Fruit fly (Drosophila melanogaster) whole organism, embryonic: ENCODE results near the gene CG7914.

Experiments used
- ATbp ChIP-seq: fragments of 200-800 bp; sonication (Bioruptor generic); optimal IDR thresholded peaks from 2 replicates; lab custom pipeline; 2017; ENCODE audit warnings: missing biosample characterization, mild to moderate bottlenecking, missing genetic modification characterization, missing genetic modification reagents
- Antp ChIP-seq: fragments of 200-800 bp; sonication (Bioruptor generic); optimal IDR thresholded peaks from 3 replicates; lab custom pipeline; 2016; ENCODE audit warnings: missing biosample characterization, missing genetic modification characterization
- BEAF-32 ChIP-seq: fragments of 200-800 bp; sonication (Bioruptor generic); optimal IDR thresholded peaks from 3 replicates; lab custom pipeline; 2017; ENCODE audit warnings: missing biosample characterization, missing genetic modification characterization, mild to moderate bottlenecking, moderate library complexity, missing genetic modification reagents
- C15 ChIP-seq: fragments of 200-800 bp; sonication (Bioruptor generic); IDR thresholded peaks from 3 replicates; pipeline ENCODE4 v1.3.6; 2022; ENCODE audit warnings: missing biosample characterization, missing genetic modification characterization
- CG10366 ChIP-seq: fragments of 200-800 bp; sonication (Bioruptor generic); IDR thresholded peaks from 2 replicates; pipeline ENCODE4 v1.3.6; 2022; ENCODE audit warnings: missing biosample characterization, missing genetic modification characterization
- CG10431 ChIP-seq: fragments of 200-800 bp; sonication (Bioruptor generic); optimal IDR thresholded peaks from 3 replicates; lab custom pipeline; 2018; ENCODE audit warnings: missing biosample characterization, mild to moderate bottlenecking, missing genetic modification characterization
- CG11695 ChIP-seq: fragments of 200-800 bp; sonication (Bioruptor generic); IDR thresholded peaks from 3 replicates; pipeline ENCODE4 v1.3.6; 2022; ENCODE audit warnings: missing biosample characterization, missing genetic modification characterization
- CG11723 ChIP-seq: fragments of 200-800 bp; sonication (Bioruptor generic); optimal IDR thresholded peaks from 2 replicates; lab custom pipeline; 2017; ENCODE audit warnings: missing biosample characterization, mild to moderate bottlenecking, missing genetic modification characterization
- CG12236 ChIP-seq: fragments of 200-800 bp; sonication (Bioruptor generic); optimal IDR thresholded peaks from 2 replicates; lab custom pipeline; 2016; ENCODE audit warnings: missing biosample characterization, missing genetic modification characterization
- CG12391 ChIP-seq: fragments of 200-800 bp; sonication (Bioruptor generic); optimal IDR thresholded peaks from 3 replicates; lab custom pipeline; 2018; ENCODE audit warnings: missing biosample characterization, mild to moderate bottlenecking, missing genetic modification characterization, moderate library complexity
- CG13123 ChIP-seq: fragments of 200-800 bp; sonication (Bioruptor generic); optimal IDR thresholded peaks from 2 replicates; lab custom pipeline; 2016; ENCODE audit warnings: missing biosample characterization, missing genetic modification characterization
- CG15073 ChIP-seq: fragments of 200-800 bp; sonication (Bioruptor generic); optimal IDR thresholded peaks from 2 replicates; lab custom pipeline; 2016; ENCODE audit warnings: missing biosample characterization, missing genetic modification characterization
- CG15479 ChIP-seq: fragments of 200-800 bp; sonication (Bioruptor generic); optimal IDR thresholded peaks from 3 replicates; lab custom pipeline; 2019; ENCODE audit warnings: missing biosample characterization, mild to moderate bottlenecking, missing genetic modification characterization, moderate library complexity
- CG1603 ChIP-seq: fragments of 200-800 bp; sonication (Bioruptor generic); optimal IDR thresholded peaks from 2 replicates; lab custom pipeline; 2019; ENCODE audit warnings: missing biosample characterization, mild to moderate bottlenecking, missing genetic modification characterization, moderate library complexity
- CG17385 ChIP-seq: fragments of 200-800 bp; sonication (Bioruptor generic); optimal IDR thresholded peaks from 3 replicates; lab custom pipeline; 2018; ENCODE audit warnings: missing biosample characterization, mild to moderate bottlenecking, missing genetic modification characterization
- CG30403 ChIP-seq: fragments of 200-800 bp; sonication (Bioruptor generic); optimal IDR thresholded peaks from 3 replicates; lab custom pipeline; 2016; ENCODE audit warnings: missing biosample characterization, missing genetic modification characterization
- CG3163 ChIP-seq: fragments of 200-800 bp; sonication (Bioruptor generic); optimal IDR thresholded peaks from 3 replicates; lab custom pipeline; 2016; ENCODE audit warnings: missing biosample characterization, missing genetic modification characterization
- CG3847 ChIP-seq: fragments of 200-800 bp; sonication (Bioruptor generic); IDR thresholded peaks from 2 replicates; pipeline ENCODE4 v1.3.6; 2022; ENCODE audit warnings: missing biosample characterization, missing genetic modification characterization
- CG4424 ChIP-seq: fragments of 200-800 bp; sonication (Bioruptor generic); optimal IDR thresholded peaks from 3 replicates; lab custom pipeline; 2016; ENCODE audit warnings: missing biosample characterization, missing genetic modification characterization
- CG4730 ChIP-seq: fragments of 200-800 bp; sonication (Bioruptor generic); IDR thresholded peaks from 2 replicates; pipeline ENCODE4 v1.3.6; 2022; ENCODE audit warnings: missing biosample characterization, missing genetic modification characterization
- CG5180 ChIP-seq: fragments of 200-800 bp; sonication (Bioruptor generic); optimal IDR thresholded peaks from 3 replicates; lab custom pipeline; 2017; ENCODE audit warnings: missing biosample characterization, missing genetic modification characterization, mild to moderate bottlenecking, moderate library complexity, missing genetic modification reagents
- CG6272 ChIP-seq: fragments of 200-800 bp; sonication (Bioruptor generic); IDR thresholded peaks from 2 replicates; pipeline ENCODE4 v1.3.6; 2022; ENCODE audit warnings: missing biosample characterization, missing genetic modification characterization
- CG6854 ChIP-seq: fragments of 200-800 bp; sonication (Bioruptor generic); optimal IDR thresholded peaks from 3 replicates; lab custom pipeline; 2017; ENCODE audit warnings: missing biosample characterization, mild to moderate bottlenecking, missing genetic modification characterization
- CG7271 ChIP-seq: fragments of 200-800 bp; sonication (Bioruptor generic); optimal IDR thresholded peaks from 2 replicates; lab custom pipeline; 2018; ENCODE audit warnings: missing biosample characterization, mild to moderate bottlenecking, missing genetic modification characterization, moderate library complexity
- CG7556 ChIP-seq: fragments of 200-800 bp; sonication (Bioruptor generic); optimal IDR thresholded peaks from 2 replicates; lab custom pipeline; 2017; ENCODE audit warnings: missing biosample characterization, mild to moderate bottlenecking, missing genetic modification characterization
- CHES-1-like ChIP-seq: fragments of 200-800 bp; sonication (Bioruptor generic); optimal IDR thresholded peaks from 2 replicates; lab custom pipeline; 2016; ENCODE audit warnings: missing biosample characterization, missing genetic modification characterization
- Dfd ChIP-seq, 2 experiments: fragments of >200 bp; optimal IDR thresholded peaks; 2 replicates each; lab custom pipeline; 2017; ENCODE audit warnings: missing biosample characterization in 2 of 2, missing genetic modification characterization in 2 of 2
- Dip3 ChIP-seq: fragments of 200-800 bp; sonication (Bioruptor generic); optimal IDR thresholded peaks from 3 replicates; lab custom pipeline; 2016; ENCODE audit warnings: missing biosample characterization, missing genetic modification characterization
- Doc2 ChIP-seq: fragments of 200-800 bp; sonication (Bioruptor generic); IDR thresholded peaks from 2 replicates; pipeline ENCODE4 v1.3.6; 2022; ENCODE audit warnings: missing biosample characterization, missing genetic modification characterization
- ERR ChIP-seq: fragments of 200-800 bp; sonication (Bioruptor generic); optimal IDR thresholded peaks from 2 replicates; lab custom pipeline; 2016; ENCODE audit warnings: missing biosample characterization, missing genetic modification characterization
- Ets65A ChIP-seq: fragments of 200-800 bp; sonication (Bioruptor generic); peaks from one replicate; lab custom pipeline; 2016; ENCODE audit warnings: missing biosample characterization, missing genetic modification characterization
- HHEX ChIP-seq: fragments of 200-800 bp; sonication (Bioruptor generic); optimal IDR thresholded peaks from 3 replicates; lab custom pipeline; 2017; ENCODE audit warnings: missing biosample characterization, mild to moderate bottlenecking, missing genetic modification characterization, missing genetic modification reagents
- Hr51 ChIP-seq, 2 experiments: fragments of 200-800 bp; sonication (Bioruptor generic); optimal IDR thresholded peaks; 2 replicates in 1 of 2; 3 replicates in 1 of 2; lab custom pipeline; 2016 to 2018; ENCODE audit warnings: missing biosample characterization in 2 of 2, missing genetic modification characterization in 2 of 2, mild to moderate bottlenecking in 1 of 2, moderate library complexity in 1 of 2
- Med ChIP-seq: fragments of 200-800 bp; sonication (Bioruptor generic); peaks from one replicate; lab custom pipeline; 2016; ENCODE audit warnings: missing biosample characterization, missing genetic modification characterization, mild to moderate bottlenecking, inconsistent platforms, moderate library complexity
- Neu2 ChIP-seq: fragments of 200-800 bp; sonication (Bioruptor generic); optimal IDR thresholded peaks from 3 replicates; lab custom pipeline; 2016; ENCODE audit warnings: missing biosample characterization, missing genetic modification characterization, borderline replicate concordance
- Side ChIP-seq: fragments of 200-800 bp; sonication (Bioruptor generic); optimal IDR thresholded peaks from 2 replicates; lab custom pipeline; 2016; ENCODE audit warnings: missing biosample characterization, missing genetic modification characterization
- Sox100B ChIP-seq: fragments of 200-800 bp; sonication (Bioruptor generic); optimal IDR thresholded peaks from 3 replicates; lab custom pipeline; 2018; ENCODE audit warnings: missing biosample characterization, mild to moderate bottlenecking, missing genetic modification characterization
- Sox102F ChIP-seq: fragments of 200-800 bp; sonication (Bioruptor generic); optimal IDR thresholded peaks from 2 replicates; lab custom pipeline; 2018; ENCODE audit warnings: missing biosample characterization, mild to moderate bottlenecking, missing genetic modification characterization, moderate library complexity
- Xbp1 ChIP-seq: fragments of 200-800 bp; sonication (Bioruptor generic); optimal IDR thresholded peaks from 3 replicates; lab custom pipeline; 2016; ENCODE audit warnings: missing biosample characterization, mild to moderate bottlenecking, missing genetic modification characterization
- az2 ChIP-seq: fragments of 200-800 bp; sonication (Bioruptor generic); optimal IDR thresholded peaks from 3 replicates; lab custom pipeline; 2016; ENCODE audit warnings: missing biosample characterization, missing genetic modification characterization
- ems ChIP-seq: fragments of 200-800 bp; sonication (Bioruptor generic); optimal IDR thresholded peaks from 3 replicates; lab custom pipeline; 2016; ENCODE audit warnings: missing biosample characterization, missing genetic modification characterization
- jumu ChIP-seq: fragments of 200-800 bp; sonication (Bioruptor generic); optimal IDR thresholded peaks from 3 replicates; lab custom pipeline; 2016; ENCODE audit warnings: missing biosample characterization, missing genetic modification characterization
- kay ChIP-seq: fragments of 200-800 bp; sonication (Bioruptor generic); optimal IDR thresholded peaks from 2 replicates; lab custom pipeline; 2016; ENCODE audit warnings: missing biosample characterization, missing genetic modification characterization
- ken ChIP-seq: fragments of 200-800 bp; sonication (Bioruptor generic); IDR thresholded peaks from 3 replicates; pipeline ENCODE4 v1.3.6; 2022; ENCODE audit warnings: missing biosample characterization, missing genetic modification characterization
- lab ChIP-seq: fragments of 200-800 bp; sonication (Bioruptor generic); optimal IDR thresholded peaks from 3 replicates; lab custom pipeline; 2017; ENCODE audit warnings: missing biosample characterization, missing genetic modification characterization, mild to moderate bottlenecking, moderate library complexity, missing genetic modification reagents
- lbe ChIP-seq: fragments of 200-800 bp; sonication (Bioruptor generic); optimal IDR thresholded peaks from 2 replicates; lab custom pipeline; 2016; ENCODE audit warnings: missing biosample characterization, mild to moderate bottlenecking, missing genetic modification characterization
- lilli ChIP-seq: fragments of 200-800 bp; sonication (Bioruptor generic); optimal IDR thresholded peaks from 3 replicates; lab custom pipeline; 2016; ENCODE audit warnings: missing biosample characterization, missing genetic modification characterization
- lov ChIP-seq, 2 experiments: fragments of 200-800 bp in 1 of 2; fragments of >200 bp in 1 of 2; sonication (Bioruptor generic) in 1 of 2; IDR thresholded peaks in 1 of 2; optimal IDR thresholded peaks in 1 of 2; 2 replicates in 1 of 2; 3 replicates in 1 of 2; pipeline versions ENCODE4 v1.3.6 to Lab custom; 2017 to 2022; ENCODE audit warnings: missing biosample characterization in 1 of 2, missing genetic modification characterization in 1 of 2
- pb ChIP-seq: fragments of 200-800 bp; sonication (Bioruptor generic); optimal IDR thresholded peaks from 3 replicates; lab custom pipeline; 2016; ENCODE audit warnings: missing biosample characterization, missing genetic modification characterization
- repo ChIP-seq: fragments of 200-800 bp; sonication (Bioruptor generic); optimal IDR thresholded peaks from 2 replicates; lab custom pipeline; 2016; ENCODE audit warnings: missing biosample characterization, missing genetic modification characterization
- tio ChIP-seq: fragments of 200-800 bp; sonication (Bioruptor generic); optimal IDR thresholded peaks from 2 replicates; lab custom pipeline; 2017; ENCODE audit warnings: missing biosample characterization, missing genetic modification characterization, inconsistent platforms

CG7914 gene

dm6 chrX:19164726-19165125 is 28.5 kb downstream of the CG7914 start (continued):
- TF ChIP-seq ken (0 out of 3 replicates have a peak, but pooled peaks have one; percentile 30), lilli (GFP tag; lab: Kevin White, UChicago) (peak; percentile 19), CG17385 (GFP tag; lab: Kevin White, UChicago) (peak; percentile 1), az2 (GFP tag; lab: Kevin White, UChicago) (peak; percentile 0), Neu2 (GFP tag; lab: Kevin White, UChicago) (no peak), CG11723 (GFP tag; lab: Kevin White, UChicago) (no peak), CG7271 (no peak), CG10431 (GFP tag; lab: Kevin White, UChicago) (no peak), CG4730 (GFP tag; lab: Robert Waterston, UW) (no peak), kay (GFP tag; lab: Kevin White, UChicago) (no peak), CG13123 (GFP tag; lab: Kevin White, UChicago) (no peak), ATbp (GFP tag; lab: Kevin White, UChicago) (peak; percentile 28), CG6272 (no peak), CG3163 (peak; percentile 10), lbe (GFP tag; lab: Kevin White, UChicago) (peak; percentile 36), CHES-1-like (GFP tag; lab: Kevin White, UChicago) (peak; percentile 6), CG7556 (GFP tag; lab: Kevin White, UChicago) (peak; percentile 18), CG30403 (GFP tag; lab: Kevin White, UChicago) (peak; percentile 57), tio (GFP tag; lab: Kevin White, UChicago) (peak; percentile 37), CG3847 (no peak), CG5180 (GFP tag; lab: Kevin White, UChicago) (peak; percentile 13), lov (optimal IDR thresholded peaks at IDR 0.05; lab: Kevin White, UChicago) (no peak), lov (GFP tag; IDR thresholded peaks at IDR 0.05; lab: Robert Waterston, UW) (no peak), repo (GFP tag; lab: Kevin White, UChicago) (no peak), Hr51 (GFP tag; optimal IDR thresholded peaks at IDR 0.05; lab: Kevin White, UChicago) (peak in 1 of 2 experiments; percentile 55), Dfd (GFP tag; optimal IDR thresholded peaks at IDR 0.05; lab: Kevin White, UChicago) (no peak), BEAF-32 (GFP tag; lab: Kevin White, UChicago) (no peak), lab (GFP tag; lab: Kevin White, UChicago) (peak; percentile 30), CG4424 (GFP tag; lab: Kevin White, UChicago) (peak; percentile 27), ERR (GFP tag; lab: Kevin White, UChicago) (no peak), Med (GFP tag; lab: Kevin White, UChicago) (peak; percentile 8), Dip3 (peak; percentile 3), CG12236 (GFP tag; lab: Kevin White, UChicago) (peak; percentile 21), Antp (GFP tag; lab: Kevin White, UChicago) (peak; percentile 25), CG6854 (GFP tag; lab: Kevin White, UChicago) (peak; percentile 0), CG11695 (0 out of 3 replicates have a peak, but pooled peaks have one; percentile 9), HHEX (GFP tag; lab: Kevin White, UChicago) (peak; percentile 23), pb (no peak), CG1603 (no peak), CG15479 (GFP tag; lab: Kevin White, UChicago) (no peak), Xbp1 (peak; percentile 42), Sox100B (peak; percentile 20), Side (GFP tag; lab: Kevin White, UChicago) (no peak), CG15073 (GFP tag; lab: Kevin White, UChicago) (no peak), jumu (GFP tag; lab: Kevin White, UChicago) (peak; percentile 7), Doc2 (GFP tag; lab: Robert Waterston, UW) (no peak), CG12391 (peak; percentile 7), ems (peak; percentile 5), Ets65A (peak; percentile 86), CG10366 (GFP tag; lab: Robert Waterston, UW) (peak; percentile 7; the same call in 1 of the 2 replicates), Sox102F (GFP tag; lab: Kevin White, UChicago) (peak; percentile 58), C15 (GFP tag; lab: Robert Waterston, UW) (no peak)
